Worm (Caenorhabditis elegans) whole organism, mixed stage, embryonic: ENCODE data around the gene T15H9.4.

Source experiments
- lin-32 ChIP-seq: fragments of 200-800 bp; sonication (Bioruptor generic); optimal IDR thresholded peaks from 2 replicates; lab custom pipeline; 2018; ENCODE audit warnings: mild to moderate bottlenecking, missing genetic modification characterization, missing compliant biosample characterization
- lsy-2 ChIP-seq: fragments of 150-350 bp; optimal IDR thresholded peaks from 2 replicates; lab custom pipeline; 2014; ENCODE audit warnings: missing biosample characterization, missing genetic modification characterization
- nhr-237 ChIP-seq: fragments of 150-350 bp; optimal IDR thresholded peaks from 2 replicates; lab custom pipeline; 2014; ENCODE audit warnings: missing biosample characterization, missing genetic modification characterization
- nhr-28 ChIP-seq: fragments of 150-350 bp; optimal IDR thresholded peaks from 2 replicates; lab custom pipeline; 2014; ENCODE audit warnings: missing biosample characterization, missing genetic modification characterization
- unc-62 ChIP-seq: fragments of 150-350 bp; optimal IDR thresholded peaks from 2 replicates; lab custom pipeline; 2014; ENCODE audit warnings: missing biosample characterization, missing genetic modification reagents, missing genetic modification characterization
- ztf-11 ChIP-seq: fragments of 150-350 bp; optimal IDR thresholded peaks from 2 replicates; lab custom pipeline; 2014; ENCODE audit warnings: missing biosample characterization, missing genetic modification characterization

- no peak for TF ChIP-seq nhr-237 (tag; lab: Kevin White, UChicago)
- no peak for TF ChIP-seq ztf-11 (tag; lab: Kevin White, UChicago)
- TF ChIP-seq lin-32 (GFP tag; lab: Kevin White, UChicago): no peak
- TF ChIP-seq lsy-2 (tag; lab: Kevin White, UChicago): no peak
- TF ChIP-seq unc-62 (GFP tag; lab: Kevin White, UChicago): no peak
- TF ChIP-seq nhr-28 (tag; lab: Kevin White, UChicago): no peak
Observed at ce11 chrII:9660379-9660778, 48.7 kb downstream of the T15H9.4 start, which contains the start of gene ZK1320.3.
